Worm (Caenorhabditis elegans): ENCODE results near the gene sta-2.

Gene sta-2

DNA sequence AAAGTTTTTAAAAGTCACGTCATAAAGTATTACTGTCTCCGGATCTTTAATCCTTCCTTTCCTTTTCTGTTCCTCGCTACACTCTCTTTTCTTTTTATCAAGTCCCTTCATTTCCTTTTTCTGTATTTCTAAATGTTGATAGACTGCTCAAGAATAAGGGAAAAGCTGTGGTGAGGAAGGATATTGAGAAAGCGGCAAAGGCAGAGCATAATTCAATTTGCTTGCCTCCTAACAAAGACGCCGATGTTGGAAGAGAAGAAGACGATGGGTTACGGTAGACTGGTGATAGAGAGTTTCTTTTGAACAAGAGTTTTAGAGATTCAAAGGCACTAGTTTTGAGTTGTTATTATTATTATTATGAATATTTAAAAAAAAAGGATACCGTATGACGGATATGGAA, 24.6 kb downstream of the sta-2 start:
- TF ChIP-seq T22C8.4 (GFP tag; IDR thresholded peaks at IDR 0.05) (no peak), tab-1 (GFP tag; IDR thresholded peaks at IDR 0.05) (no peak), cog-1 (tag; optimal IDR thresholded peaks at IDR 0.05) (no peak), flt-1 (GFP tag; IDR thresholded peaks at IDR 0.05) (no peak), ztf-23 (GFP tag; IDR thresholded peaks at IDR 0.05) (no peak), ref-1 (GFP tag; conservative IDR thresholded peaks at IDR 0.05) (no peak), med-1 (GFP tag; optimal IDR thresholded peaks at IDR 0.05; ENCODE audit: insufficient read depth) (no peak), ztf-29 (GFP tag; IDR thresholded peaks at IDR 0.05) (no peak), klf-2 (GFP tag; conservative IDR thresholded peaks at IDR 0.05) (no peak)

DNA sequence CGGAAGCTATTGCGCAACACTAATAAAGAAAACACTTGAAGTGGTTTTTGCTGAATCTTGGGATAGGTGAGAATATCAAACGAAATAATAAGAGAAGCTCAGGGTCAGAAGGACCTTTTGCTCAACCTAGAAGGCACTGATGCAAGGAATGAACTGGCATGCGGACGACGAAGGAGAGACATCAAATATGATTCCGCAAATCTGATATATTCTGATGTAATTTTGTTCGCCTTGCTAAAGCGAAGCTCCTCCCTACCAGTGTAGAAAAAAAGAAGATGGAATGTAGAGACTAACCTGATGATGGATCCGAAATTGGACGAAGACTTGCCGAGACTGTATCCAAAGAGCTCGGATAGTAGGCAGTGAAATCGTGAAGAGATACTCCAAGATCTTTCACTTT, 26.9 kb downstream of the sta-2 start:
- TF ChIP-seq tab-1 (GFP tag; IDR thresholded peaks at IDR 0.05), result no peak
- TF ChIP-seq med-1 (GFP tag; optimal IDR thresholded peaks at IDR 0.05; ENCODE audit: insufficient read depth), result no peak
- no peak for TF ChIP-seq ztf-23 (GFP tag; IDR thresholded peaks at IDR 0.05)
- no peak for TF ChIP-seq ref-1 (GFP tag; conservative IDR thresholded peaks at IDR 0.05)

DNA sequence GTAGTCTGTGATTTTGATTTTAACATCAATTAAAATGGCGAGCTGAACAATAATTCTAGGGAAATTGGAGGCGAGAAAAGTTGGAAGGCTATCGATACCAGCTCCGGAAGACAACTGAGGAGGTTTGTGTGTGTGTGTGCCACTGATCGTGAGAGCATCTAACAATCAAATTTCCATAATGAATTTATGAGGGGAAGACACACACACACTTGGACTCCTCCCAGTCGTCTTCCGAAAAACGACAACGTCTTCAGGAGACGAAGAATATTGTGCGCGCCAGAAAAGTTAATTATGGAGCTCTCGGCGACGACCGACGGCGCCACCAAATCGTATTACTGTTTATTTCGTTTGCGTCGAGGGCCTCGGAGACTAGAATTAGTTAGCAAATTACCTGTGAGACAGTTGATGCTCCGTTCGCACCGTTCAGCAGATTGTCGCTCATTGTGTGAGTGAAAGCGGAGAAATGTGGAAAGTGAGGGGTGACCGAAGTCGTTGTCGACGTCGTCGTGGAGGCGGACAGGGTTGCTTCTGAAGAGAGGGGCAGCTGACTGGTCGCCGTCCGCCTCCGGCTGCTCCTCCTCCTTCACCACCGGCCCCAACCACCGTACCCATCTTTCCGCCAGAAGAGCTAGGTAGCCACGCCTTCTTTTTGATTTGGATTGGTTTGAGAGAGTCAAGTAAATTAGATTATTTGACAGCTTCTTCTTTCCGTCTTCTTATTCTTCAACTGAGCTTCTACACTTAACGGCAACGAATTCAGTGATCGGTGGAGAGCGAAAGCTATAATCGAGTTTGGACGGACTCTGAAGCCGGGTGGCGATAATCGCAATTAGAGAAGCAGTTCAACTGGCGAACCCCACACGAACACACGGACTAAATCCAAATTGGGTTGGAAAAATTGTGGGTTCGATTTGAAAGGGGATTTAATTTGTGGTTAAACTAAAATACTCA, 28.1 kb downstream of the sta-2 start, which contains the start of gene unc-42:
unc-42 (minus strand) TSS at position 564 of the 951 bp plus-strand sequence.
- TF ChIP-seq klf-2 (GFP tag; conservative IDR thresholded peaks at IDR 0.05) (no peak), flt-1 (GFP tag; IDR thresholded peaks at IDR 0.05) (0 out of 2 replicates have a peak, but pooled peaks have one; percentile 27)

DNA sequence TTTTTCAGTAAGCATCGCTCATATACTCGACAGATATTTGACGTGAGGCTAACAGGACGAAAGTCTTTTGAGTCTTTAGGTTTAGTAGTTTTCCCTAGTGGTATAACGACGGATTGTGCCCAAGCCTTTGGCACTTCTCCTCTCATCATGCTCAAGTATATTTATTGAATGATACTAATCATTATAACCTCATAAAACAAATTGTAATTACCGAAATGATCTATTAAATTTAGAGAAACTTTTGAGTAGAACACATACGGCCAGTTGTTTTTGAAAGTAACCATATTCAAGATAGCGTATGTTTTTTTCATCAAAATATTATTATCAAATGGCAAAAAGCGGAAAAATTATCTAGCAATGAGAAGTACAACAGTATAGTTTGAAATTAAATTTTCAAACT, 30.3 kb downstream of the sta-2 start:
- TF ChIP-seq med-1 (GFP tag; optimal IDR thresholded peaks at IDR 0.05; ENCODE audit: insufficient read depth) (no peak), flt-1 (GFP tag; IDR thresholded peaks at IDR 0.05) (no peak), T22C8.4 (GFP tag; IDR thresholded peaks at IDR 0.05) (no peak), ztf-23 (GFP tag; IDR thresholded peaks at IDR 0.05) (no peak), ref-1 (GFP tag; conservative IDR thresholded peaks at IDR 0.05) (no peak), cog-1 (tag; optimal IDR thresholded peaks at IDR 0.05) (no peak), klf-2 (GFP tag; conservative IDR thresholded peaks at IDR 0.05) (no peak), tab-1 (GFP tag; IDR thresholded peaks at IDR 0.05) (no peak), ztf-29 (GFP tag; IDR thresholded peaks at IDR 0.05) (no peak)

DNA sequence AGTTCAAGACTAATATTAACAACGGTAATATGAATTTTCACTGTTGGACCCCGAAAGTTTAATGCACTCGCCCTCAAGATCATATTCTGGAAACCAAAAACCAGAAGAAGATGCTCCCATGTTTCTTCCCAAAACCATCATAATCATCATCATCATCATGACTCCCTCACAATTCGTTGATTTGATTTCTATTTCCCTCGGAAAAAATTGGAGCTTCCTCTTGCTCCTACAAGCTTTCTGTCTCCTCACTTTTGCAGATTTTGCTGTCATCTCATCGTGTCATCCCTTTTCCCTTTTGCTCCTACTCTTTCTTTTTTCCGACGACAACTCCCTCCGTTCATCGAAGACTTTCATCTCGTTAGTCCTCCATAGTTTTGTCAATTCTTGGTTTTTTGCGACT, 31.0 kb downstream of the sta-2 start, which contains the start of gene F46B6.2:
F46B6.2 (plus strand) TSS at position 316 of the 400 bp plus-strand sequence.
- TF ChIP-seq ztf-29 (GFP tag; IDR thresholded peaks at IDR 0.05) (no peak), ztf-23 (GFP tag; IDR thresholded peaks at IDR 0.05) (no peak), klf-2 (GFP tag; conservative IDR thresholded peaks at IDR 0.05) (no peak)

DNA sequence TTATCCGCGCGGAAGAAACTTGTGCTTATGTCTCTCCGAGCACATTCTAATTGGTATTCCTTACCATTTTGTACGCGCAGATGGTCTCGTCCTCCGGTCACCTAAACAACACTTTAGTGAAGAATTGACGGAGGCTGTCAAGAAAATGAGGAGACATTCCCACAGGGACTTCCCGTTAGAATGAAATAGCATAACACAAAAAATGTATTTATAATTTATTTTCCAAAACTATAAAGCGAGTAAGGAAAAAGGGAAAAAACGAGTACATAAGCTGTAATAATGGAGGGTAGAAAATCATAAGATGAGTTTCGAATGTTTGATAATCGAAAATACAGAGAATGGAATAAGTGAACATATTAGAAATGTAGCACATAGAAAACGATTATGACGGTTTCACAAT, 34.7 kb downstream of the sta-2 start, which contains the start of gene F46B6.12:
F46B6.12 (minus strand) TSS at position 101 of the 400 bp plus-strand sequence.
- no peak for TF ChIP-seq ztf-29 (GFP tag; IDR thresholded peaks at IDR 0.05)
- no peak for TF ChIP-seq klf-2 (GFP tag; conservative IDR thresholded peaks at IDR 0.05)
- no peak for TF ChIP-seq tab-1 (GFP tag; IDR thresholded peaks at IDR 0.05)
- TF ChIP-seq ref-1 (GFP tag; conservative IDR thresholded peaks at IDR 0.05), result no peak
- TF ChIP-seq cog-1 (tag; optimal IDR thresholded peaks at IDR 0.05), result no peak
- no peak for TF ChIP-seq med-1 (GFP tag; optimal IDR thresholded peaks at IDR 0.05; ENCODE audit: insufficient read depth)
- no peak for TF ChIP-seq ztf-23 (GFP tag; IDR thresholded peaks at IDR 0.05)
- TF ChIP-seq flt-1 (GFP tag; IDR thresholded peaks at IDR 0.05), result no peak
- TF ChIP-seq T22C8.4 (GFP tag; IDR thresholded peaks at IDR 0.05), result no peak

DNA sequence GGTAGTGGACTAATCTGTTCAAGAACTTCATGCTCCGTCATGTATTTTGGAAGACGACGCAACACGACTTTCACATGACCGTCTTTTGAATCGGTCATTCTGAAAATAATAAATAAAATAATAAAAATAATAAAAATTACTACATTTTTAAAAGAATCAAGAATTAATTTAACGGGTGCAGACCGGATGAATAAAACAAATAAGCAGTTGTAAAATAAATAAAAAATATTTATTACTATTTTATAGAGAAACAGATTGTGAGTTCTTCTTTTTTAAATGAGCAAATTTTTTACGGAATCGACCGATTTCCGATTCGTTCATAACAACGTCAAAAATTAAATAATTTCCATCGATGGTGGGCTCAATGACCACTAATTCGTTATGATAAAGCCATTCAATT, 36.6 kb downstream of the sta-2 start, which contains the start of gene smg-4:
smg-4 (minus strand) TSS at position 101 of the 400 bp plus-strand sequence.
- TF ChIP-seq ztf-23 (GFP tag; IDR thresholded peaks at IDR 0.05) (no peak), klf-2 (GFP tag; conservative IDR thresholded peaks at IDR 0.05) (no peak), flt-1 (GFP tag; IDR thresholded peaks at IDR 0.05) (no peak), med-1 (GFP tag; optimal IDR thresholded peaks at IDR 0.05; ENCODE audit: insufficient read depth) (no peak), T22C8.4 (GFP tag; IDR thresholded peaks at IDR 0.05) (no peak), tab-1 (GFP tag; IDR thresholded peaks at IDR 0.05) (no peak), ztf-29 (GFP tag; IDR thresholded peaks at IDR 0.05) (no peak), ref-1 (GFP tag; conservative IDR thresholded peaks at IDR 0.05) (no peak), cog-1 (tag; optimal IDR thresholded peaks at IDR 0.05) (no peak)

DNA sequence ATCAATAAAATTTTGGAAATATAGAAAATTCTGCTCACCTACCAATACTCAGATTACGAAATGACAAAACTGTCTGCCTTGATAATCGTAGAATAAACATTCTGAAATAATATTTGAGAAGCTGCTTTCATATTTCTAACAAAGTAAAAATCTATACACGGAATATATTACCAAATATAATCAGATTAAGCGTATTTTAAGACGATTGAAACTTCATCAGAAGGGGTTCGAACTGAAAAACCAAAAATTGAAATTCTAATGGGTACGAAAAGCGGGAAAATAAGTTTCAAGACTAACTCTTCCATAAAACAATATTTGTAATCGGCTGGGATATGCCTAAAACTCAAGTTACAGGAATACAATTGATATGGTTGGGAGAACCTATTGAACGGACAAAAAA, 38.4 kb downstream of the sta-2 start, which contains the start of gene F46B6.4:
F46B6.4 (minus strand) TSS at position 101 of the 400 bp plus-strand sequence.
- TF ChIP-seq cog-1 (tag; optimal IDR thresholded peaks at IDR 0.05) (no peak), flt-1 (GFP tag; IDR thresholded peaks at IDR 0.05) (no peak), tab-1 (GFP tag; IDR thresholded peaks at IDR 0.05) (no peak), med-1 (GFP tag; optimal IDR thresholded peaks at IDR 0.05; ENCODE audit: insufficient read depth) (no peak), ref-1 (GFP tag; conservative IDR thresholded peaks at IDR 0.05) (no peak), ztf-29 (GFP tag; IDR thresholded peaks at IDR 0.05) (no peak), T22C8.4 (GFP tag; IDR thresholded peaks at IDR 0.05) (no peak), ztf-23 (GFP tag; IDR thresholded peaks at IDR 0.05) (no peak), klf-2 (GFP tag; conservative IDR thresholded peaks at IDR 0.05) (no peak)

DNA sequence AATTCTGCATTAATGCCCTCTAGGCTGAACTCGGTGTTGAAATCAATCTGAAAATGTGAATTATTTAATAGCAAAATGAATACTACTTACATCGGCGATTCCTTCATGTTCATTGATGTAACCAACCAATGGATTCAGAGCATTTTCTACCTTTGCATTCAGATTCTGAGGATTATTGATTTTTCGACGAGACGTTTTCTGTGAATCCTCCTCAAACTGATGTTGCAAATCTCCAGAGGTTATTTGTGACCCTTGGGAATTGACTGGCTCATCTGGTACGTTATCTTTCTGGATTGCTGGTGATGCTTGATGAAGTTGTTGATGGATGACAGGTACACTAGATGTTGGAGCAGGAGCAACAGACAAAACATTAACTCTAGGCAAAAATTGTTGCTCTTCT, 41.0 kb downstream of the sta-2 start:
- TF ChIP-seq T22C8.4 (GFP tag; IDR thresholded peaks at IDR 0.05) (peak; percentile 30; the same call in 1 of the 2 replicates), ztf-29 (GFP tag; IDR thresholded peaks at IDR 0.05) (no peak)

DNA sequence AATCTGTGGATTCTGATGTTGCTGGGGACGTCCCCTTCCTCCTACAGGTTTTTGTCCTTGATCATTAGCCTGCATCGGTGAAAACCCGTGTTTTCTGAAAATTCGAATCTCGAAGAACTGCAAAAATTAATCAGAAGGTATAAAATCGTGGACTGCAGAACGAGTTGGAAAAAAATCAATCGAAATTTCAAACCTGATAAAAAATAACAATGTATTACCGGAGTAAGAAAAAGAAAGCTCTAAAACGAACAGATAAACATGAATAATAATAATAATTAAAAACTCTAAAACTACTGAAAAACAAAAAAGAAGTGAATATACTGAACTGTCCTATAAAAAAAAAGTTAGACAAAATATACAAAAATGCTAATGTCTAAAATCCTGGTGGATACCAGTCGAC, 42.0 kb downstream of the sta-2 start, which contains the start of gene F46B6.5:
F46B6.5 (minus strand) TSS at position 101 of the 400 bp plus-strand sequence.
- TF ChIP-seq tab-1 (GFP tag; IDR thresholded peaks at IDR 0.05) (no peak), med-1 (GFP tag; optimal IDR thresholded peaks at IDR 0.05; ENCODE audit: insufficient read depth) (no peak), klf-2 (GFP tag; conservative IDR thresholded peaks at IDR 0.05) (no peak), ztf-23 (GFP tag; IDR thresholded peaks at IDR 0.05) (no peak), cog-1 (tag; optimal IDR thresholded peaks at IDR 0.05) (no peak), T22C8.4 (GFP tag; IDR thresholded peaks at IDR 0.05) (no peak), flt-1 (GFP tag; IDR thresholded peaks at IDR 0.05) (no peak), ztf-29 (GFP tag; IDR thresholded peaks at IDR 0.05) (no peak), ref-1 (GFP tag; conservative IDR thresholded peaks at IDR 0.05) (no peak)

Data from whole organism, midembryonic.